Worm (Caenorhabditis elegans) whole organism, mixed stage, embryonic: ENCODE data around the gene nkcc-1.

Source experiments
- M03D4.4 ChIP-seq: sonication (generic microtip); optimal IDR thresholded peaks from 2 replicates; lab custom pipeline; 2017; ENCODE audit warnings: mild to moderate bottlenecking, missing genetic modification characterization, missing compliant biosample characterization
- bed-3 ChIP-seq: fragments of 200-800 bp; sonication (Bioruptor generic); optimal IDR thresholded peaks from 3 replicates; lab custom pipeline; 2018; ENCODE audit warnings: mild to moderate bottlenecking, missing genetic modification characterization, moderate library complexity, missing compliant biosample characterization
- blmp-1 ChIP-seq: fragments of 150-350 bp; optimal IDR thresholded peaks from 2 replicates; lab custom pipeline; 2014; ENCODE audit warnings: missing biosample characterization, missing genetic modification characterization
- ceh-39 ChIP-seq: fragments of 150-350 bp; optimal IDR thresholded peaks from 2 replicates; lab custom pipeline; 2014; ENCODE audit warnings: missing biosample characterization, missing genetic modification characterization
- ceh-43 ChIP-seq: fragments of 200-800 bp; sonication (Bioruptor generic); optimal IDR thresholded peaks from 2 replicates; lab custom pipeline; 2018; ENCODE audit warnings: mild to moderate bottlenecking, missing genetic modification characterization, moderate library complexity, missing compliant biosample characterization
- ceh-83 ChIP-seq: fragments of 200-800 bp; sonication (Bioruptor generic); optimal IDR thresholded peaks from 2 replicates; lab custom pipeline; 2018; ENCODE audit warnings: mild to moderate bottlenecking, missing genetic modification characterization, missing compliant biosample characterization
- cnd-1 ChIP-seq: fragments of 200-800 bp; sonication (Bioruptor generic); optimal IDR thresholded peaks from 2 replicates; lab custom pipeline; 2018; ENCODE audit warnings: mild to moderate bottlenecking, missing genetic modification characterization, missing compliant biosample characterization
- drap-1 ChIP-seq: fragments of 200-800 bp; sonication (Bioruptor generic); optimal IDR thresholded peaks from 3 replicates; lab custom pipeline; 2018; ENCODE audit warnings: mild to moderate bottlenecking, missing genetic modification characterization, missing compliant biosample characterization
- elt-1 ChIP-seq: sonication (generic microtip); optimal IDR thresholded peaks from 2 replicates; lab custom pipeline; 2017; ENCODE audit warnings: missing genetic modification characterization, mild to moderate bottlenecking, missing compliant biosample characterization, antibody characterized with exemption, moderate library complexity, borderline replicate concordance; ENCODE audit not compliant: insufficient read depth
- elt-3 ChIP-seq: fragments of 150-350 bp; optimal IDR thresholded peaks from 2 replicates; lab custom pipeline; 2014; ENCODE audit warnings: missing biosample characterization, missing genetic modification characterization
- flh-1 ChIP-seq: fragments of 200-800 bp; sonication (Bioruptor generic); optimal IDR thresholded peaks from 2 replicates; lab custom pipeline; 2018; ENCODE audit warnings: mild to moderate bottlenecking, missing genetic modification characterization, moderate library complexity, missing compliant biosample characterization
- ham-2 ChIP-seq: fragments of 200-800 bp; sonication (Bioruptor generic); optimal IDR thresholded peaks from 2 replicates; lab custom pipeline; 2018; ENCODE audit warnings: mild to moderate bottlenecking, missing genetic modification characterization, missing compliant biosample characterization
- hlh-1 ChIP-seq: fragments of 150-350 bp; optimal IDR thresholded peaks from 2 replicates; lab custom pipeline; 2014; ENCODE audit warnings: missing biosample characterization, missing genetic modification reagents, missing genetic modification characterization
- lin-13 ChIP-seq: fragments of 150-350 bp; optimal IDR thresholded peaks from 2 replicates; lab custom pipeline; 2014; ENCODE audit warnings: missing biosample characterization, missing genetic modification characterization
- lsy-2 ChIP-seq: fragments of 150-350 bp; optimal IDR thresholded peaks from 2 replicates; lab custom pipeline; 2014; ENCODE audit warnings: missing biosample characterization, missing genetic modification characterization
- mab-5 ChIP-seq: fragments of 150-350 bp; optimal IDR thresholded peaks from 2 replicates; lab custom pipeline; 2014; ENCODE audit warnings: missing biosample characterization, missing genetic modification characterization
- mls-2 ChIP-seq: sonication (generic microtip); optimal IDR thresholded peaks from 2 replicates; lab custom pipeline; 2016; ENCODE audit warnings: mild to moderate bottlenecking, missing genetic modification characterization, moderate library complexity, missing compliant biosample characterization
- nhr-12 ChIP-seq: fragments of 150-350 bp; optimal IDR thresholded peaks from 2 replicates; lab custom pipeline; 2014; ENCODE audit warnings: missing biosample characterization, missing genetic modification characterization
- nhr-237 ChIP-seq: fragments of 150-350 bp; optimal IDR thresholded peaks from 2 replicates; lab custom pipeline; 2014; ENCODE audit warnings: missing biosample characterization, missing genetic modification characterization
- nhr-76 ChIP-seq: sonication (generic microtip); optimal IDR thresholded peaks from 2 replicates; lab custom pipeline; 2017; ENCODE audit warnings: missing biosample characterization, missing genetic modification characterization
- pha-4 ChIP-seq: fragments of 150-350 bp; optimal IDR thresholded peaks from 2 replicates; lab custom pipeline; 2018; ENCODE audit warnings: missing biosample characterization, missing genetic modification reagents, missing genetic modification characterization
- sem-2 ChIP-seq: fragments of 200-800 bp; sonication (Bioruptor generic); optimal IDR thresholded peaks from 2 replicates; lab custom pipeline; 2018; ENCODE audit warnings: mild to moderate bottlenecking, missing genetic modification characterization, missing compliant biosample characterization
- snpc-4 ChIP-seq: fragments of 150-350 bp; optimal IDR thresholded peaks from 2 replicates; lab custom pipeline; 2014; ENCODE audit warnings: missing biosample characterization, missing genetic modification characterization
- sptf-1 ChIP-seq: sonication (generic microtip); optimal IDR thresholded peaks from 2 replicates; lab custom pipeline; 2017; ENCODE audit warnings: mild to moderate bottlenecking, missing genetic modification characterization, moderate library complexity, missing compliant biosample characterization
- unc-39 ChIP-seq: fragments of 150-350 bp; optimal IDR thresholded peaks from 2 replicates; lab custom pipeline; 2014; ENCODE audit warnings: missing biosample characterization, missing genetic modification characterization
- unc-62 ChIP-seq: fragments of 150-350 bp; optimal IDR thresholded peaks from 2 replicates; lab custom pipeline; 2014; ENCODE audit warnings: missing biosample characterization, missing genetic modification reagents, missing genetic modification characterization
- zip-8 ChIP-seq: fragments of 150-350 bp; optimal IDR thresholded peaks from 2 replicates; lab custom pipeline; 2014; ENCODE audit warnings: missing biosample characterization, missing genetic modification characterization
- ztf-11 ChIP-seq: fragments of 150-350 bp; optimal IDR thresholded peaks from 2 replicates; lab custom pipeline; 2014; ENCODE audit warnings: missing biosample characterization, missing genetic modification characterization

Gene nkcc-1

DNA sequence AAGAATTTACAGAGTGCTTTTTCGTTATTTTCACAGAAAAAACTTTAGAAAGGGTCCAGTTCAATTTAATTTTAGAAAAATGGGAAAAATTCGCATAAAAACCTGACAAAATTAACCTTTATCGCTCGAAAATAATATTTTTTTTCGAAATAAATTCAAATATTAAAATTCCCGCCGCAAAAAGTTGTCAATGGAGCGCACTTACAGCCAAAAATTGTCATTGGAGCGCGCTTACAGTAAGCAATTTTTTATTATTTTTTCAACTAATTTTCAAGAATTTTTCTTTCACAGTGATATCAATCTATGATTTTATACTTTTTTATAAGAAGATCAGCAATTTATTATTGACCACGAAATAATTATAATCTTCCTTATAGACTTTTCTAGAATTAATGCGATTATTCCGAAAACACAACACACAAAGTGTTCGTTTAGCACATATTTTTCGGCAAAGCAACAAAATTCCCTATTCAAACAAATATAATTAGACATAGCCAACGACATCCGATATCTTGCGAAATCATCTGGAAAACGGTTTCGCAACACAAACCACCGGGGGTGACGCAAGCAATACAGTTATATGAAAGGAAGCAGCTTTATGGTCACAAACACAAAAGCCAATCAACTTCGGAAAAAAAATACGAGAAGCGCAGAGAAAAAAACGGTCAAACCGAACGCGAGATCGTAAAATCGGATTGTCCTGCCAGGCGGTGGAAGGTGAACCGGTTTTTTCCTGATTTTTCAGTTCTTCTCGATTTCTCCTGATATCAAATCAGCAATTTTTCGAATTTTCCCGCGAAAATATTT, 53.5 kb downstream of the nkcc-1 start:
- peak; percentile 45 for TF ChIP-seq elt-1 (tag; lab: Kevin White, UChicago)
- no peak for TF ChIP-seq unc-62
- peak; percentile 25 for TF ChIP-seq zip-8
- TF ChIP-seq ceh-83: no peak
- peak; percentile 80 for TF ChIP-seq ham-2

DNA sequence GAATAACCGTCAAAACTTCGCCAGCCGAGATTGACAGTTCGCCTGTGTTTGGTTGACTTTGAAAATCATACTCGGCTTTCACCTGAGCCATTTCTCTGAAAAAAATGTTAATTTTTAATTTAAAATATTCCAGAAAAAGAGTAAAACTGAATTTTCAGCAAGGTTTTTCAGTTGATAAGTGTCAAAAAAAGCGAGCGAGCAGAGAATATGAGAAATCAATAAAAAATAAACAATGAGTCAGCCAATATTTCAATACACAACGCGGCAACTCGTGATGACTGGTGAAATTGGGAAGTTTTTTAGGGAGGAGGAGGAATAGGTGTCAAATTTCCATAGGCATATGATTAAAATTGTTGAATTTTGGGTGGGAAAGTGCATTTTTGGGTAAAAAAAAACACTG, 54.1 kb downstream of the nkcc-1 start, which contains the start of gene lst-4:
Gene lst-4 (minus strand): TSS at position 101 of the 400 bp plus-strand sequence.
- TF ChIP-seq bed-3 (GFP tag; lab: Kevin White, UChicago): no peak
- no peak for TF ChIP-seq ceh-43 (GFP tag; lab: Kevin White, UChicago)
- no peak for TF ChIP-seq ham-2
- TF ChIP-seq lin-13 (tag; lab: Kevin White, UChicago): no peak
- TF ChIP-seq zip-8: no peak
- no peak for TF ChIP-seq mls-2 (tag; lab: Kevin White, UChicago)
- TF ChIP-seq nhr-237 (tag; lab: Kevin White, UChicago): no peak
- TF ChIP-seq M03D4.4: no peak
- no peak for TF ChIP-seq pha-4 (tag; lab: Kevin White, UChicago)
- no peak for TF ChIP-seq hlh-1 (tag; lab: Kevin White, UChicago)
- TF ChIP-seq ceh-83: no peak
- TF ChIP-seq snpc-4: no peak
- no peak for TF ChIP-seq drap-1
- TF ChIP-seq cnd-1 (tag; lab: Kevin White, UChicago): no peak
- TF ChIP-seq ceh-39 (tag; lab: Kevin White, UChicago): no peak
- TF ChIP-seq lsy-2: no peak
- no peak for TF ChIP-seq ztf-11 (tag; lab: Kevin White, UChicago)
- TF ChIP-seq sptf-1: no peak
- no peak for TF ChIP-seq nhr-12 (tag; lab: Kevin White, UChicago)

DNA sequence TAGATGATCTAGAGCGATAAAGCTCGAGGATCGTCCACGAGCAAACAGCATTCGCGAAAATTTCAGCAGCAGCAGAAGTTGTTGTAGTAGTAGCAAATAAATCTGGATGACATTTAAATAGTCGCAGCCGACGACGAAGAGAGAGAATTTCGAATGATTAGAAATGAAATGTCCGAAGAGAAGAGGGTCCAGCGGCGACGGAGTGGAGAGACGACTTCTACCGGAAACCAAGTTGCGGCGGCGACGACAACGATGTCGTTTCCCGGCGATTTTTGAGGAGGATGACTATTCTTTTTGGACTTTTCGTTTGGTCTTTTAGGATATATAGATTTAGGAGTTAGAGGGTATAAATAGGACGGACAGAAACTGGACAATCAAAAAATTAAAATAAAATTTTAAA, 57.5 kb downstream of the nkcc-1 start:
- no peak for TF ChIP-seq unc-62
- TF ChIP-seq nhr-12 (tag; lab: Kevin White, UChicago): no peak
- TF ChIP-seq hlh-1 (tag; lab: Kevin White, UChicago): no peak
- TF ChIP-seq lin-13 (tag; lab: Kevin White, UChicago): no peak
- no peak for TF ChIP-seq ztf-11 (tag; lab: Kevin White, UChicago)
- no peak for TF ChIP-seq mab-5 (tag; lab: Kevin White, UChicago)

DNA sequence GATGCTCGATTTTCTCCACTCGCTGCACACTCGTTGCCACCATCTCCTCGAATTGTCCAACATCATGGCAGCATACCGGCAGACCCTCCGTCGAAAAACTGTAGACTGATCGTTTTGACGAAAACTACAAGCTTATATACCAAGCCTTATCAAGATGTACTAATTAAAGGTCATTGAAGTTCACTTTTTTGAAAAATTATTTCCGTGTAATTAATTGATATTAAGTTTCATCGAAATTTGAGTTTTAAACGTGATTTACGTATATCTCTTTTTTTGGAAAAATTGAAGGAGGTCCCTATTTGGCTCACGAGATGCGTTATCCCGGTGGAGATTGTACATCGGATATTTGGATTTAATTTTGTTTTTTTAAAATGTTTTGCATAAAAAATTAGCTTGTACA, 63.2 kb downstream of the nkcc-1 start, which contains the start of gene Y37A1B.4:
Gene Y37A1B.4 (minus strand): TSS at position 101 of the 400 bp plus-strand sequence.
- TF ChIP-seq drap-1 (no peak), bed-3 (GFP tag; lab: Kevin White, UChicago) (no peak), nhr-76 (tag; lab: Kevin White, UChicago) (no peak), blmp-1 (tag; lab: Kevin White, UChicago) (no peak), hlh-1 (tag; lab: Kevin White, UChicago) (no peak), unc-39 (tag; lab: Kevin White, UChicago) (no peak), M03D4.4 (no peak), sem-2 (GFP tag; lab: Kevin White, UChicago) (no peak), flh-1 (GFP tag; lab: Kevin White, UChicago) (no peak), ham-2 (no peak), mls-2 (tag; lab: Kevin White, UChicago) (no peak), elt-3 (tag; lab: Kevin White, UChicago) (no peak), pha-4 (tag; lab: Kevin White, UChicago) (no peak)
